Worm (Caenorhabditis elegans) whole organism, young adult: Measurements from ENCODE around the gene C54C6.5.

ENCODE experiments used
- B0019.2 ChIP-seq: fragments of 200-800 bp; sonication (Bioruptor generic); conservative IDR thresholded peaks from 2 replicates; pipeline ENCODE4 v1.3.6; 2022; ENCODE audit warnings: missing genetic modification reagents, missing genetic modification characterization, missing compliant biosample characterization
- C17E4.6 ChIP-seq: fragments of 200-800 bp; sonication (Bioruptor generic); IDR thresholded peaks from 2 replicates; pipeline ENCODE4 v1.3.6; 2022; ENCODE audit warnings: missing genetic modification reagents, missing genetic modification characterization, missing compliant biosample characterization
- D2030.7 ChIP-seq: fragments of 200-800 bp; sonication (Bioruptor generic); IDR thresholded peaks from 2 replicates; pipeline ENCODE4 v1.3.6; 2022; ENCODE audit warnings: missing genetic modification reagents, missing genetic modification characterization, missing compliant biosample characterization
- F33H1.4 ChIP-seq: fragments of 200-800 bp; sonication (Bioruptor generic); IDR thresholded peaks from 2 replicates; pipeline ENCODE4 v1.3.6; 2022; ENCODE audit warnings: missing genetic modification reagents, missing genetic modification characterization, missing compliant biosample characterization
- F39B2.1 ChIP-seq: fragments of 200-800 bp; sonication (Bioruptor generic); IDR thresholded peaks from 2 replicates; pipeline ENCODE4 v1.3.6; 2022; ENCODE audit warnings: missing genetic modification reagents, missing genetic modification characterization, missing compliant biosample characterization
- F52B5.7 ChIP-seq: sonication (generic microtip); optimal IDR thresholded peaks from 2 replicates; lab custom pipeline; 2016; ENCODE audit warnings: mild to moderate bottlenecking, missing genetic modification characterization, missing compliant biosample characterization
- Y53F4B.3 ChIP-seq: fragments of 200-800 bp; sonication (Bioruptor generic); IDR thresholded peaks from 2 replicates; pipeline ENCODE4 v1.3.6; 2022; ENCODE audit warnings: missing genetic modification reagents, missing genetic modification characterization, missing compliant biosample characterization
- ZK185.1 ChIP-seq: sonication (generic microtip); optimal IDR thresholded peaks from 2 replicates; lab custom pipeline; 2016; ENCODE audit warnings: mild to moderate bottlenecking, missing genetic modification characterization, missing compliant biosample characterization; ENCODE audit not compliant: poor library complexity, severe bottlenecking
- akir-1 ChIP-seq: fragments of 200-800 bp; sonication (Bioruptor generic); optimal IDR thresholded peaks from 2 replicates; lab custom pipeline; 2018; ENCODE audit warnings: mild to moderate bottlenecking, missing genetic modification characterization, moderate library complexity, missing compliant biosample characterization
- aptf-2 ChIP-seq: fragments of 200-800 bp; sonication (Bioruptor generic); conservative IDR thresholded peaks from 2 replicates; pipeline ENCODE4 v1.3.6; 2022; ENCODE audit warnings: missing genetic modification reagents, missing genetic modification characterization, missing compliant biosample characterization
- attf-3 ChIP-seq: fragments of 200-800 bp; sonication (Bioruptor generic); conservative IDR thresholded peaks from 2 replicates; pipeline ENCODE4 v1.3.6; 2022; ENCODE audit warnings: missing genetic modification reagents, missing genetic modification characterization, missing compliant biosample characterization
- attf-5 ChIP-seq: fragments of 200-800 bp; sonication (Bioruptor generic); optimal IDR thresholded peaks from 2 replicates; lab custom pipeline; 2018; ENCODE audit warnings: mild to moderate bottlenecking, missing genetic modification characterization, missing compliant biosample characterization
- attf-6 ChIP-seq: fragments of 200-800 bp; sonication (Bioruptor generic); IDR thresholded peaks from 2 replicates; pipeline ENCODE4 v1.3.6; 2022; ENCODE audit warnings: missing genetic modification reagents, missing genetic modification characterization, missing compliant biosample characterization
- bed-2 ChIP-seq: fragments of 200-800 bp; sonication (Bioruptor generic); IDR thresholded peaks from 2 replicates; pipeline ENCODE4 v1.3.6; 2022; ENCODE audit warnings: missing genetic modification reagents, missing genetic modification characterization, missing compliant biosample characterization
- cebp-1 ChIP-seq, 2 experiments: fragments of 200-800 bp in 1 of 2; sonication (Bioruptor generic) in 1 of 2; sonication (generic microtip) in 1 of 2; IDR thresholded peaks in 1 of 2; optimal IDR thresholded peaks in 1 of 2; 2 replicates each; pipeline versions ENCODE4 v1.3.6 to Lab custom; 2017 to 2022; ENCODE audit warnings: missing compliant biosample characterization in 2 of 2, missing genetic modification characterization in 2 of 2, mild to moderate bottlenecking in 1 of 2, missing genetic modification reagents in 1 of 2, moderate library complexity in 1 of 2
- cebp-2 ChIP-seq: fragments of 200-800 bp; sonication (Bioruptor generic); IDR thresholded peaks from 2 replicates; pipeline ENCODE4 v1.3.6; 2022; ENCODE audit warnings: missing genetic modification characterization, missing compliant biosample characterization
- ceh-40 ChIP-seq: fragments of 200-800 bp; sonication (Bioruptor generic); IDR thresholded peaks from 2 replicates; pipeline ENCODE4 v1.3.6; 2022; ENCODE audit warnings: missing genetic modification characterization, missing compliant biosample characterization
- ceh-79 ChIP-seq: sonication (generic microtip); optimal IDR thresholded peaks from 2 replicates; lab custom pipeline; 2017; ENCODE audit warnings: mild to moderate bottlenecking, missing genetic modification characterization, missing compliant biosample characterization
- ceh-91 ChIP-seq: fragments of 200-800 bp; sonication (Bioruptor generic); IDR thresholded peaks from 2 replicates; pipeline ENCODE4 v1.3.6; 2022; ENCODE audit warnings: missing genetic modification reagents, missing genetic modification characterization, missing compliant biosample characterization
- die-1 ChIP-seq: sonication (generic microtip); optimal IDR thresholded peaks from 2 replicates; lab custom pipeline; 2016; ENCODE audit warnings: missing genotype, mild to moderate bottlenecking, missing genetic modification characterization, missing compliant biosample characterization
- dox-1 ChIP-seq: fragments of 200-800 bp; sonication (Bioruptor generic); IDR thresholded peaks from 2 replicates; pipeline ENCODE4 v1.3.6; 2022; ENCODE audit warnings: missing genetic modification reagents, missing genetic modification characterization, missing compliant biosample characterization
- dpl-1 ChIP-seq: fragments of 150-350 bp; optimal IDR thresholded peaks from 2 replicates; lab custom pipeline; 2014; ENCODE audit warnings: missing biosample characterization, missing genetic modification reagents, missing genetic modification characterization
- ekl-4 ChIP-seq: fragments of 200-800 bp; sonication (Bioruptor generic); IDR thresholded peaks from 2 replicates; pipeline ENCODE4 v1.3.6; 2022; ENCODE audit warnings: missing genetic modification reagents, missing genetic modification characterization, missing compliant biosample characterization
- ets-4 ChIP-seq: fragments of 200-800 bp; sonication (Bioruptor generic); optimal IDR thresholded peaks from 2 replicates; lab custom pipeline; 2018; ENCODE audit warnings: mild to moderate bottlenecking, missing genetic modification characterization, missing compliant biosample characterization
- him-1 ChIP-seq: sonication (generic microtip); optimal IDR thresholded peaks from 2 replicates; lab custom pipeline; 2016; ENCODE audit warnings: missing genotype, missing genetic modification reagents, missing genetic modification characterization, missing compliant biosample characterization
- hlh-26 ChIP-seq: fragments of 200-800 bp; sonication (Bioruptor generic); conservative IDR thresholded peaks from 2 replicates; pipeline ENCODE4 v1.3.6; 2022; ENCODE audit warnings: missing genetic modification reagents, missing genetic modification characterization, missing compliant biosample characterization
- hmg-1.2 ChIP-seq: fragments of 200-800 bp; sonication (Bioruptor generic); IDR thresholded peaks from 2 replicates; pipeline ENCODE4 v1.3.6; 2022; ENCODE audit warnings: missing genetic modification reagents, missing genetic modification characterization, missing compliant biosample characterization
- hsf-1 ChIP-seq: fragments of 200-800 bp; sonication (Bioruptor generic); IDR thresholded peaks from 2 replicates; pipeline ENCODE4 v1.3.6; 2022; ENCODE audit warnings: missing genetic modification reagents, missing genetic modification characterization, missing compliant biosample characterization
- lin-26 ChIP-seq: fragments of 200-800 bp; sonication (Bioruptor generic); IDR thresholded peaks from 2 replicates; pipeline ENCODE4 v1.3.6; 2022; ENCODE audit warnings: missing genetic modification reagents, missing genetic modification characterization, missing compliant biosample characterization
- lin-40 ChIP-seq: sonication (generic microtip); optimal IDR thresholded peaks from 2 replicates; lab custom pipeline; 2016; ENCODE audit warnings: missing genetic modification characterization, mild to moderate bottlenecking, missing compliant biosample characterization, missing genotype, missing genetic modification reagents
- lsl-1 ChIP-seq: fragments of 200-800 bp; sonication (Bioruptor generic); optimal IDR thresholded peaks from 2 replicates; lab custom pipeline; 2018; ENCODE audit warnings: mild to moderate bottlenecking, missing genetic modification characterization, moderate library complexity, missing compliant biosample characterization
- madf-3 ChIP-seq: fragments of 200-800 bp; sonication (Bioruptor generic); IDR thresholded peaks from 2 replicates; pipeline ENCODE4 v1.3.6; 2022; ENCODE audit warnings: missing genetic modification reagents, missing genetic modification characterization, missing compliant biosample characterization
- madf-8 ChIP-seq: fragments of 200-800 bp; sonication (Bioruptor generic); conservative IDR thresholded peaks from 2 replicates; pipeline ENCODE4 v1.3.6; 2022; ENCODE audit warnings: missing genetic modification reagents, missing genetic modification characterization, missing compliant biosample characterization
- nfya-2 ChIP-seq: fragments of 200-800 bp; sonication (Bioruptor generic); IDR thresholded peaks from 2 replicates; pipeline ENCODE4 v1.3.6; 2022; ENCODE audit warnings: missing genetic modification reagents, missing genetic modification characterization, missing compliant biosample characterization
- nhr-179 ChIP-seq: sonication (generic microtip); optimal IDR thresholded peaks from 2 replicates; lab custom pipeline; 2016; ENCODE audit warnings: mild to moderate bottlenecking, missing genetic modification characterization, missing compliant biosample characterization
- pbrm-1 ChIP-seq: fragments of 200-800 bp; sonication (Bioruptor generic); IDR thresholded peaks from 2 replicates; pipeline ENCODE4 v1.3.6; 2022; ENCODE audit warnings: missing genetic modification reagents, missing genetic modification characterization, missing compliant biosample characterization
- sdz-38 ChIP-seq: sonication (generic microtip); optimal IDR thresholded peaks from 2 replicates; lab custom pipeline; 2016; ENCODE audit warnings: missing genotype, missing genetic modification characterization, missing compliant biosample characterization
- somi-1 ChIP-seq: fragments of 200-800 bp; sonication (Bioruptor generic); optimal IDR thresholded peaks from 2 replicates; lab custom pipeline; 2018; ENCODE audit warnings: mild to moderate bottlenecking, missing genetic modification characterization, missing compliant biosample characterization
- tlf-1 ChIP-seq: fragments of 200-800 bp; sonication (Bioruptor generic); optimal IDR thresholded peaks from 2 replicates; lab custom pipeline; 2018; ENCODE audit warnings: mild to moderate bottlenecking, missing genetic modification characterization, missing compliant biosample characterization
- unc-62 ChIP-seq: fragments of 150-350 bp; optimal IDR thresholded peaks from 2 replicates; lab custom pipeline; 2014; ENCODE audit warnings: missing biosample characterization, missing genetic modification reagents, missing genetic modification characterization
- xnd-1 ChIP-seq: sonication (generic microtip); optimal IDR thresholded peaks from 2 replicates; lab custom pipeline; 2016; ENCODE audit warnings: missing genotype, missing genetic modification reagents, missing genetic modification characterization, missing compliant biosample characterization
- ztf-18 ChIP-seq: sonication (generic microtip); optimal IDR thresholded peaks from 2 replicates; lab custom pipeline; 2016; ENCODE audit warnings: missing genotype, mild to moderate bottlenecking, missing genetic modification characterization, missing compliant biosample characterization
- ztf-3 ChIP-seq: fragments of 200-800 bp; sonication (Bioruptor generic); optimal IDR thresholded peaks from 2 replicates; lab custom pipeline; 2018; ENCODE audit warnings: mild to moderate bottlenecking, missing genetic modification characterization, missing compliant biosample characterization
- ztf-6 ChIP-seq: fragments of 200-800 bp; sonication (Bioruptor generic); IDR thresholded peaks from 2 replicates; pipeline ENCODE4 v1.3.6; 2022; ENCODE audit warnings: missing genetic modification reagents, missing genetic modification characterization, missing compliant biosample characterization

C54C6.5 gene

DNA sequence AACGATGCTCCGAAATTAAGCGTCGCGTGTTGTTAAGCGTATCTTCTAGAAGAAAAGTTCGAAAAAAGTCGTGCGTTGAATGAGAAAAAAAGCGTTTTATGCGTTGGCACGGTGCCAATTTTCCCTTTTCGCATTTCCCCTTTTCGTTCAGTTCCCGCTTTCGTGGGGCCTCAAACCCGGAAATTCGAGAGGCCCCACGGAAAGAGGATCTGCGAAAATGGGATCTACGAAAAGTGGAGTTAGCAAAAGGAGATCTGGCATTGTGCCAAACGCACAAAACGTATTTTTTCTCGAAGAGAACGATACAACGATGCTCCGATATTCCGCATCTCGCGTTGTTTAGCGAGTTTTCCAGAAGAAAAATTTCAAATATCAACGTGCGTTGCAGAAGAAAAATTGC is 49.8 kb downstream of the C54C6.5 start (continued):
- TF ChIP-seq attf-6 (GFP tag; lab: Robert Waterston, UW), result no peak
- TF ChIP-seq dpl-1 (GFP tag; lab: Kevin White, UChicago), result no peak
- TF ChIP-seq hsf-1 (GFP tag; lab: Robert Waterston, UW), result no peak
- TF ChIP-seq sdz-38 (tag; lab: Kevin White, UChicago), result no peak
- peak; percentile 10 for TF ChIP-seq lsl-1 (GFP tag; lab: Kevin White, UChicago)
- no peak for TF ChIP-seq madf-3
- 0 out of 2 replicates have a peak, but pooled peaks have one; percentile 35 for TF ChIP-seq bed-2 (GFP tag; lab: Robert Waterston, UW)
- TF ChIP-seq tlf-1 (GFP tag; lab: Kevin White, UChicago), result no peak
- no peak for TF ChIP-seq cebp-2 (GFP tag; lab: Robert Waterston, UW)
- no peak for TF ChIP-seq hlh-26 (GFP tag; lab: Robert Waterston, UW)
- TF ChIP-seq cebp-1 (GFP tag; IDR thresholded peaks at IDR 0.05; lab: Robert Waterston, UW), result no peak
- TF ChIP-seq cebp-1 (tag; optimal IDR thresholded peaks at IDR 0.05; lab: Kevin White, UChicago), result peak; percentile 25
- no peak for TF ChIP-seq die-1 (tag; lab: Kevin White, UChicago)
- no peak for TF ChIP-seq ceh-40 (GFP tag; lab: Robert Waterston, UW)
- no peak for TF ChIP-seq C17E4.6 (GFP tag; lab: Robert Waterston, UW)
- TF ChIP-seq attf-3 (GFP tag; lab: Robert Waterston, UW), result peak; percentile 57; the same call in 1 of the 2 replicates
- TF ChIP-seq F39B2.1 (GFP tag; lab: Robert Waterston, UW), result no peak
- TF ChIP-seq D2030.7, result 0 out of 2 replicates have a peak, but pooled peaks have one; percentile 20
- TF ChIP-seq nhr-179, result no peak
- no peak for TF ChIP-seq madf-8 (GFP tag; lab: Robert Waterston, UW)
- peak; percentile 18 for TF ChIP-seq ztf-18 (tag; lab: Kevin White, UChicago)
- no peak for TF ChIP-seq ets-4 (GFP tag; lab: Kevin White, UChicago)
- no peak for TF ChIP-seq lin-40
- 0 out of 2 replicates have a peak, but pooled peaks have one; percentile 28 for TF ChIP-seq F33H1.4 (GFP tag; lab: Robert Waterston, UW)
- no peak for TF ChIP-seq him-1 (tag; lab: Kevin White, UChicago)
- peak; percentile 22; the same call in 1 of the 2 replicates for TF ChIP-seq pbrm-1 (GFP tag; lab: Robert Waterston, UW)
- no peak for TF ChIP-seq ceh-79
- TF ChIP-seq Y53F4B.3, result no peak
- no peak for TF ChIP-seq hmg-1.2
- no peak for TF ChIP-seq ceh-91 (GFP tag; lab: Robert Waterston, UW)
- no peak for TF ChIP-seq nfya-2 (GFP tag; lab: Robert Waterston, UW)
- TF ChIP-seq xnd-1 (tag; lab: Kevin White, UChicago), result no peak
- TF ChIP-seq dox-1, result no peak; the same call in 1 of the 2 replicates
- no peak for TF ChIP-seq ekl-4 (GFP tag; lab: Robert Waterston, UW)
- no peak for TF ChIP-seq ztf-6
- TF ChIP-seq attf-5 (GFP tag; lab: Kevin White, UChicago), result peak; percentile 12
- TF ChIP-seq akir-1 (GFP tag; lab: Kevin White, UChicago), result no peak
- TF ChIP-seq lin-26 (GFP tag; lab: Robert Waterston, UW), result no peak
- no peak for TF ChIP-seq ztf-3 (GFP tag; lab: Kevin White, UChicago)
- TF ChIP-seq somi-1 (GFP tag; lab: Kevin White, UChicago), result no peak
- no peak for TF ChIP-seq unc-62 (GFP tag; lab: Kevin White, UChicago)
- TF ChIP-seq aptf-2, result 0 out of 2 replicates have a peak, but pooled peaks have one; percentile 50
- TF ChIP-seq B0019.2 (GFP tag; lab: Robert Waterston, UW), result no peak
- TF ChIP-seq F52B5.7 (tag; lab: Kevin White, UChicago), result no peak
- no peak for TF ChIP-seq ZK185.1 (tag; lab: Kevin White, UChicago)
